Worm (Caenorhabditis elegans) whole organism, young adult: ENCODE results near the gene ins-34.
A peak's percentile ranks its signal among the peaks of the same experiment; 100 is the strongest.

Experiments used
- B0035.1 ChIP-seq: sonication (generic microtip); optimal IDR thresholded peaks from 2 replicates; lab custom pipeline; 2016; ENCODE audit warnings: missing genetic modification characterization, mild to moderate bottlenecking, missing compliant biosample characterization, missing genotype, missing genetic modification reagents
- B0336.3 ChIP-seq: fragments of 200-800 bp; sonication (Bioruptor generic); IDR thresholded peaks from 2 replicates; pipeline ENCODE4 v1.3.6; 2022; ENCODE audit warnings: missing genetic modification characterization, missing compliant biosample characterization
- C17E4.6 ChIP-seq: fragments of 200-800 bp; sonication (Bioruptor generic); IDR thresholded peaks from 2 replicates; pipeline ENCODE4 v1.3.6; 2022; ENCODE audit warnings: missing genetic modification reagents, missing genetic modification characterization, missing compliant biosample characterization
- D2030.7 ChIP-seq: fragments of 200-800 bp; sonication (Bioruptor generic); IDR thresholded peaks from 2 replicates; pipeline ENCODE4 v1.3.6; 2022; ENCODE audit warnings: missing genetic modification reagents, missing genetic modification characterization, missing compliant biosample characterization
- F22D6.2 ChIP-seq: sonication (generic microtip); optimal IDR thresholded peaks from 2 replicates; lab custom pipeline; 2016; ENCODE audit warnings: mild to moderate bottlenecking, missing genetic modification characterization, missing compliant biosample characterization
- F49E8.2 ChIP-seq: sonication (generic microtip); optimal IDR thresholded peaks from 3 replicates; lab custom pipeline; 2017; ENCODE audit warnings: missing genetic modification characterization, mild to moderate bottlenecking, missing compliant biosample characterization, antibody characterized with exemption, moderate library complexity; ENCODE audit not compliant: insufficient read depth
- K11D2.4 ChIP-seq: fragments of 200-800 bp; sonication (Bioruptor generic); IDR thresholded peaks from 2 replicates; pipeline ENCODE4 v1.3.6; 2022; ENCODE audit warnings: missing genetic modification reagents, missing genetic modification characterization, missing compliant biosample characterization
- T07F8.4 ChIP-seq: sonication (generic microtip); optimal IDR thresholded peaks from 2 replicates; lab custom pipeline; 2016; ENCODE audit warnings: mild to moderate bottlenecking, missing genetic modification characterization, moderate library complexity, missing compliant biosample characterization
- T26A5.8 ChIP-seq: sonication (generic microtip); optimal IDR thresholded peaks from 2 replicates; lab custom pipeline; 2016; ENCODE audit warnings: missing genetic modification characterization, missing compliant biosample characterization
- Y79H2A.3 ChIP-seq: fragments of 200-800 bp; sonication (Bioruptor generic); conservative IDR thresholded peaks from 2 replicates; pipeline ENCODE4 v1.3.6; 2022; ENCODE audit warnings: missing genetic modification reagents, missing genetic modification characterization, missing compliant biosample characterization
- Y95B8A.8 ChIP-seq: fragments of 200-800 bp; sonication (Bioruptor generic); IDR thresholded peaks from 2 replicates; pipeline ENCODE4 v1.3.6; 2022; ENCODE audit warnings: missing genetic modification reagents, missing genetic modification characterization, missing compliant biosample characterization
- ama-1 ChIP-seq, 3 experiments: fragments of 150-350 bp in 1 of 3; sonication (generic microtip) in 2 of 3; optimal IDR thresholded peaks; 2 replicates each; lab custom pipeline; 2014 to 2018; ENCODE audit warnings: missing biosample characterization in 2 of 3, missing genetic modification characterization in 2 of 3, missing genetic modification reagents in 2 of 3
- aptf-2 ChIP-seq: fragments of 200-800 bp; sonication (Bioruptor generic); conservative IDR thresholded peaks from 2 replicates; pipeline ENCODE4 v1.3.6; 2022; ENCODE audit warnings: missing genetic modification reagents, missing genetic modification characterization, missing compliant biosample characterization
- atf-7 ChIP-seq: sonication (generic microtip); optimal IDR thresholded peaks from 2 replicates; lab custom pipeline; 2017; ENCODE audit warnings: mild to moderate bottlenecking, missing genetic modification characterization, missing compliant biosample characterization
- athp-1 ChIP-seq: sonication (generic microtip); optimal IDR thresholded peaks from 2 replicates; lab custom pipeline; 2017; ENCODE audit warnings: mild to moderate bottlenecking, missing genetic modification characterization, missing compliant biosample characterization
- attf-5 ChIP-seq: fragments of 200-800 bp; sonication (Bioruptor generic); optimal IDR thresholded peaks from 2 replicates; lab custom pipeline; 2018; ENCODE audit warnings: mild to moderate bottlenecking, missing genetic modification characterization, missing compliant biosample characterization
- bed-2 ChIP-seq: fragments of 200-800 bp; sonication (Bioruptor generic); IDR thresholded peaks from 2 replicates; pipeline ENCODE4 v1.3.6; 2022; ENCODE audit warnings: missing genetic modification reagents, missing genetic modification characterization, missing compliant biosample characterization
- cebp-1 ChIP-seq, 2 experiments: fragments of 200-800 bp in 1 of 2; sonication (Bioruptor generic) in 1 of 2; sonication (generic microtip) in 1 of 2; IDR thresholded peaks in 1 of 2; optimal IDR thresholded peaks in 1 of 2; 2 replicates each; pipeline versions ENCODE4 v1.3.6 to Lab custom; 2017 to 2022; ENCODE audit warnings: missing compliant biosample characterization in 2 of 2, missing genetic modification characterization in 2 of 2, mild to moderate bottlenecking in 1 of 2, missing genetic modification reagents in 1 of 2, moderate library complexity in 1 of 2
- ceh-40 ChIP-seq: fragments of 200-800 bp; sonication (Bioruptor generic); IDR thresholded peaks from 2 replicates; pipeline ENCODE4 v1.3.6; 2022; ENCODE audit warnings: missing genetic modification characterization, missing compliant biosample characterization
- ceh-58 ChIP-seq: fragments of 200-800 bp; sonication (Bioruptor generic); IDR thresholded peaks from 2 replicates; pipeline ENCODE4 v1.3.6; 2022; ENCODE audit warnings: missing genetic modification characterization, missing compliant biosample characterization
- ceh-91 ChIP-seq: fragments of 200-800 bp; sonication (Bioruptor generic); IDR thresholded peaks from 2 replicates; pipeline ENCODE4 v1.3.6; 2022; ENCODE audit warnings: missing genetic modification reagents, missing genetic modification characterization, missing compliant biosample characterization
- die-1 ChIP-seq: sonication (generic microtip); optimal IDR thresholded peaks from 2 replicates; lab custom pipeline; 2016; ENCODE audit warnings: missing genotype, mild to moderate bottlenecking, missing genetic modification characterization, missing compliant biosample characterization
- efl-1 ChIP-seq: fragments of 150-350 bp; optimal IDR thresholded peaks from 2 replicates; lab custom pipeline; 2014; ENCODE audit warnings: missing biosample characterization, missing genetic modification reagents, missing genetic modification characterization
- egl-18 ChIP-seq: fragments of 200-800 bp; sonication (Bioruptor generic); IDR thresholded peaks from 2 replicates; pipeline ENCODE4 v1.3.6; 2022; ENCODE audit warnings: missing genetic modification reagents, missing genetic modification characterization, missing compliant biosample characterization
- egrh-3 ChIP-seq: fragments of 200-800 bp; sonication (Bioruptor generic); IDR thresholded peaks from 2 replicates; pipeline ENCODE4 v1.3.6; 2022; ENCODE audit warnings: missing genetic modification reagents, missing genetic modification characterization, missing compliant biosample characterization
- him-1 ChIP-seq: sonication (generic microtip); optimal IDR thresholded peaks from 2 replicates; lab custom pipeline; 2016; ENCODE audit warnings: missing genotype, missing genetic modification reagents, missing genetic modification characterization, missing compliant biosample characterization
- hmg-20 ChIP-seq: fragments of 200-800 bp; sonication (Bioruptor generic); IDR thresholded peaks from 2 replicates; pipeline ENCODE4 v1.3.6; 2022; ENCODE audit warnings: missing genetic modification reagents, missing genetic modification characterization, missing compliant biosample characterization
- hsf-1 ChIP-seq: fragments of 200-800 bp; sonication (Bioruptor generic); IDR thresholded peaks from 2 replicates; pipeline ENCODE4 v1.3.6; 2022; ENCODE audit warnings: missing genetic modification reagents, missing genetic modification characterization, missing compliant biosample characterization
- lin-40 ChIP-seq: sonication (generic microtip); optimal IDR thresholded peaks from 2 replicates; lab custom pipeline; 2016; ENCODE audit warnings: missing genetic modification characterization, mild to moderate bottlenecking, missing compliant biosample characterization, missing genotype, missing genetic modification reagents
- madf-3 ChIP-seq: fragments of 200-800 bp; sonication (Bioruptor generic); IDR thresholded peaks from 2 replicates; pipeline ENCODE4 v1.3.6; 2022; ENCODE audit warnings: missing genetic modification reagents, missing genetic modification characterization, missing compliant biosample characterization
- mcd-1 ChIP-seq: fragments of 200-800 bp; sonication (Bioruptor generic); IDR thresholded peaks from 2 replicates; pipeline ENCODE4 v1.3.6; 2022; ENCODE audit warnings: missing genetic modification reagents, missing genetic modification characterization, missing compliant biosample characterization
- mel-28 ChIP-seq: sonication (generic microtip); optimal IDR thresholded peaks from 2 replicates; lab custom pipeline; 2016; ENCODE audit warnings: borderline replicate concordance, mild to moderate bottlenecking, missing genetic modification characterization, missing compliant biosample characterization
- mxl-1 ChIP-seq: sonication (generic microtip); optimal IDR thresholded peaks from 2 replicates; lab custom pipeline; 2016; ENCODE audit warnings: missing genetic modification characterization, missing compliant biosample characterization
- nhr-120 ChIP-seq: fragments of 200-800 bp; sonication (Bioruptor generic); IDR thresholded peaks from 2 replicates; pipeline ENCODE4 v1.3.6; 2022; ENCODE audit warnings: missing genetic modification characterization, missing compliant biosample characterization
- nhr-179 ChIP-seq: sonication (generic microtip); optimal IDR thresholded peaks from 2 replicates; lab custom pipeline; 2016; ENCODE audit warnings: mild to moderate bottlenecking, missing genetic modification characterization, missing compliant biosample characterization
- nhr-80 ChIP-seq: sonication (generic microtip); optimal IDR thresholded peaks from 2 replicates; lab custom pipeline; 2016; ENCODE audit warnings: missing genetic modification characterization, missing compliant biosample characterization
- nhr-90 ChIP-seq: sonication (generic microtip); optimal IDR thresholded peaks from 2 replicates; lab custom pipeline; 2016; ENCODE audit warnings: missing genotype, mild to moderate bottlenecking, missing genetic modification characterization, missing compliant biosample characterization
- sdz-38 ChIP-seq: sonication (generic microtip); optimal IDR thresholded peaks from 2 replicates; lab custom pipeline; 2016; ENCODE audit warnings: missing genotype, missing genetic modification characterization, missing compliant biosample characterization
- sea-2 ChIP-seq: fragments of 200-800 bp; sonication (Bioruptor generic); IDR thresholded peaks from 2 replicates; pipeline ENCODE4 v1.3.6; 2022; ENCODE audit warnings: missing genetic modification characterization, missing compliant biosample characterization
- snpc-4 ChIP-seq, 5 experiments: fragments of 150-350 bp in 1 of 5; sonication (generic microtip) in 4 of 5; optimal IDR thresholded peaks; 2 replicates each; lab custom pipeline; 2014 to 2018; ENCODE audit warnings: missing genetic modification characterization in 5 of 5, missing biosample characterization in 3 of 5, antibody characterized with exemption in 2 of 5, mild to moderate bottlenecking in 2 of 5, missing compliant biosample characterization in 2 of 5, missing genotype in 2 of 5, moderate library complexity in 2 of 5, missing genetic modification reagents in 1 of 5
- unc-130 ChIP-seq: sonication (generic microtip); optimal IDR thresholded peaks from 2 replicates; lab custom pipeline; 2016; ENCODE audit warnings: missing genetic modification reagents, missing genetic modification characterization, missing compliant biosample characterization
- xnd-1 ChIP-seq: sonication (generic microtip); optimal IDR thresholded peaks from 2 replicates; lab custom pipeline; 2016; ENCODE audit warnings: missing genotype, missing genetic modification reagents, missing genetic modification characterization, missing compliant biosample characterization
- ztf-22 ChIP-seq: fragments of 200-800 bp; sonication (Bioruptor generic); optimal IDR thresholded peaks from 2 replicates; lab custom pipeline; 2018; ENCODE audit warnings: mild to moderate bottlenecking, missing genetic modification characterization, moderate library complexity, missing compliant biosample characterization
- ztf-6 ChIP-seq: fragments of 200-800 bp; sonication (Bioruptor generic); IDR thresholded peaks from 2 replicates; pipeline ENCODE4 v1.3.6; 2022; ENCODE audit warnings: missing genetic modification reagents, missing genetic modification characterization, missing compliant biosample characterization

The ins-34 gene

DNA sequence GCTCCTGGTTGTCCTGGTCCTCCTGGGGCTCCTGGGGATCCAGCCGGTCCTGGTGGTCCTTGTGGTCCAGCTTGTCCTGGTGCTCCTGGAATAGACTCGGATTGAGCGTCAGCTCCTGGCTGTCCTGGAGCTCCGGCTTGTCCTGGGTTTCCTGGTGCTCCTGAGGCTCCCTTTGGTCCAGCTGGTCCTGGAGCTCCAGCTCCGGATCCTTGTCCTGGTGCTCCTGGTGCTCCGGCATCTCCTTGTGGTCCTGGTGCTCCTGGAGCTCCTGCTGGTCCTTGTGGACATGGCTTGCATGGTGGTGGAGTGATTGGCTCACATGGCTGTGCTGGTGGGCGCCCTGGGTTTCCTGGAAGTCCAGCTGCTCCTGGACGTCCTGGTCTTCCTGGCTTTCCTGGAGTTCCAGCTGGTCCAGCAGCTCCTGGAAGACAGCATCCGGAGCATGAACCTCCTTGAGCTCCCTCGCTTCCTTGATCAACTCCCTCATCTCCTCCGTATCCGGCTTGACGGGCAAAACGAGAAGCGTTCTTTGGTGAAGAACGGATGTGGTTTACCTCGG is 7.8 kb upstream of the ins-34 start (continued):
- TF ChIP-seq die-1 (no peak), lin-40 (tag; lab: Kevin White, UChicago) (peak; percentile 45), K11D2.4 (GFP tag; lab: Robert Waterston, UW) (no peak), sea-2 (GFP tag; lab: Robert Waterston, UW) (no peak)

DNA sequence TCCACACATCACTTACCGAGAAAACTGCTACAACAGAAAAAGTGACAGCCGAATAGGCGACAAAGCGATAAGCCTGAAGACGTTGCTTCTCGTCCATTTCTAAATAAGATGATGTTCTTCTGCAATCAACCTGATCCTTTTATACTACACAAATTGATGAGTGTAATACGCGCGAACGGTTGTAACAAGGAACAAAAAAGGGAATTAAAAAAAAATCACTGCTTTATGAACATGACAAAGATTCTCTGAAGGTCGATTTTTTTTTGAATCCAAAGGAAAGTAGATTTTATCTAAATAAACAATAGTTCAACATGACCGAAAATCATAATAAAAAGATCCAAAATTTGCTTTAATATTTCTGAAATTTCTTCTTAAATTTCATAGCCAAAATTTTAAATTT is 7.1 kb upstream of the ins-34 start, which contains the start of gene col-133:
Gene col-133, minus strand, starts transcription at position 101 of the 400 bp plus-strand sequence.
- TF ChIP-seq ceh-91 (GFP tag; lab: Robert Waterston, UW) (no peak), nhr-80 (tag; lab: Kevin White, UChicago) (no peak), athp-1 (no peak), T26A5.8 (tag; lab: Kevin White, UChicago) (no peak), snpc-4 (GFP tag; optimal IDR thresholded peaks at IDR 0.05; lab: Kevin White, UChicago) (no peak), snpc-4 (tag; optimal IDR thresholded peaks at IDR 0.05; lab: Kevin White, UChicago) (no peak), bed-2 (no peak), ztf-22 (GFP tag; lab: Kevin White, UChicago) (no peak), Y79H2A.3 (GFP tag; lab: Robert Waterston, UW) (no peak), nhr-90 (tag; lab: Kevin White, UChicago) (no peak), egrh-3 (GFP tag; lab: Robert Waterston, UW) (no peak), egl-18 (no peak), B0035.1 (tag; lab: Kevin White, UChicago) (no peak), T07F8.4 (tag; lab: Kevin White, UChicago) (no peak), xnd-1 (tag; lab: Kevin White, UChicago) (no peak), ztf-6 (no peak), sdz-38 (tag; lab: Kevin White, UChicago) (no peak), unc-130 (GFP tag; lab: Kevin White, UChicago) (no peak), ama-1 (optimal IDR thresholded peaks at IDR 0.05; lab: Kevin White, UChicago) (no peak), ama-1 (GFP tag; optimal IDR thresholded peaks at IDR 0.05; lab: Kevin White, UChicago) (no peak), atf-7 (no peak), nhr-120 (GFP tag; lab: Robert Waterston, UW) (no peak)

DNA sequence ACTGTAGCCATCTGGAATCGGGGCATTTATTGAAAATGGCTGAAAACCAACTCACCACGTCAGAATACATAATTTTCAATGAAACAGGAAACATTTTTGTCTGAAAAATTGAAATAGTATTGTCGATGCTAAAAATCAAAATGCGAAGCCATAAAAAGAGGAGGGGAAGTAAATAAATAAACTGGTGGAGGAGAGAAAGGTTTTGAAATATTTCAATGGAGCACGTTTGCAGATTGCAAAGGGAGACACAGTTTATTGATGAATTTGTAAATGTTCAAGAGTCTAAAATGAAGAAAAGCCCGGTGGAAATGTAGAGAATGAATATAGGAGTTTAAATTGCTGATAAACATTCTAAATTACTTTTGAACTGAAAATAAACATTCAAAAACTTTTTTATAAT is 3.3 kb upstream of the ins-34 start, which contains the start of gene F52B11.5:
Gene F52B11.5, minus strand, starts transcription at position 178 of the 400 bp plus-strand sequence.
- TF ChIP-seq mcd-1 (peak; percentile 19; the same call in 1 of the 2 replicates), snpc-4 (GFP tag; optimal IDR thresholded peaks at IDR 0.05; lab: Kevin White, UChicago) (no peak), snpc-4 (tag; optimal IDR thresholded peaks at IDR 0.05; lab: Kevin White, UChicago) (peak in 1 of 4 experiments; percentile 45), nhr-80 (tag; lab: Kevin White, UChicago) (peak; percentile 19), cebp-1 (GFP tag; IDR thresholded peaks at IDR 0.05; lab: Robert Waterston, UW) (0 out of 2 replicates have a peak, but pooled peaks have one; percentile 22), cebp-1 (tag; optimal IDR thresholded peaks at IDR 0.05; lab: Kevin White, UChicago) (no peak), efl-1 (no peak), B0336.3 (GFP tag; lab: Robert Waterston, UW) (no peak), attf-5 (GFP tag; lab: Kevin White, UChicago) (peak; percentile 24), F49E8.2 (tag; lab: Kevin White, UChicago) (no peak)

DNA sequence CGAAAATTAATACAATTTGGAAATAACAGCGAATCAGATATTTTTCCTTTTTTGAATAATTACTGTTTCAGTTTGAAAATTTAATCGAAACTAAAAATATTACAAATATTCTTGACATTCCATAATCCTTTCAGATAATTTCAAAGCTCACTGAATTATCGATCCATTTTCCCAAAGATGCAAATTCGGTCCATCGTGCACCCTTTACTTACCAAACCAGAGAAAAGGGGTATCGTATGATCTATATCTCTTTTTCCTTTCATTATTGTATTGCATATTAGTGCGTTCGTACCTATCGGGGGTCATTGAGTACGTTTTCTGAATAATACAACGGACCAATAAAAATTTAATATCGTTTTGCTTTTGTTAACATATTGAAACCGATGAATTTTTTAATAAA is 1.6 kb upstream of the ins-34 start:
- TF ChIP-seq mel-28 (tag; lab: Kevin White, UChicago) (no peak), D2030.7 (no peak), ceh-58 (GFP tag; lab: Robert Waterston, UW) (no peak), mxl-1 (tag; lab: Kevin White, UChicago) (no peak), B0035.1 (tag; lab: Kevin White, UChicago) (no peak), nhr-179 (tag; lab: Kevin White, UChicago) (no peak), madf-3 (GFP tag; lab: Robert Waterston, UW) (no peak), Y95B8A.8 (GFP tag; lab: Robert Waterston, UW) (no peak), hmg-20 (GFP tag; lab: Robert Waterston, UW) (no peak), him-1 (tag; lab: Kevin White, UChicago) (no peak), hsf-1 (no peak), F22D6.2 (tag; lab: Kevin White, UChicago) (no peak), C17E4.6 (GFP tag; lab: Robert Waterston, UW) (no peak), ceh-40 (GFP tag; lab: Robert Waterston, UW) (no peak), aptf-2 (no peak)
